Worm (Caenorhabditis elegans) whole organism, L4/young adult: ENCODE measurements around the gene rpl-36.

Experiments
- W03F9.2 ChIP-seq: fragments of 150-350 bp; optimal IDR thresholded peaks from 2 replicates; lab custom pipeline; 2014; ENCODE audit warnings: missing biosample characterization, missing genetic modification characterization
- him-1 ChIP-seq: sonication (generic microtip); optimal IDR thresholded peaks from 2 replicates; lab custom pipeline; 2016; ENCODE audit warnings: missing genotype, missing genetic modification reagents, missing genetic modification characterization, missing compliant biosample characterization

DNA sequence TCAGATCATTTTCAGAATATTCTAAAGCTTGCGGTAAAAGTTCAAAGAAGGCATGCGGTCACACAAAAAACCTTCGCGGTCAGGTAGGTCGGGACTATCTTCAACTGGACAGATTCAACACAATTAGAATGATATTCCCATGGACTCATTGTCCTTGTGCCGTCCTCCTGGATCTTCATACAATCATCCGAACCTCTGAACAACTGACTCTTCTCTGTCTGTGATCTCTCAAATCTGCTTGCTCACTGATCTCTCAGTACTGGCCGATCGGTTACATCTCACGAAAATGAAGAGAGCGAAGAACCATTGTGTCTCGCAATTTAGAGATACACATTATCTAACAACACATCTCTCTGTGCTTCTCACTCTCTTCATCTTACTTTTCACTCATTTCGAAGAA, 35.5 kb downstream of the rpl-36 start:
- TF ChIP-seq him-1 (no peak), W03F9.2 (tag; lab: Kevin White, UChicago) (no peak)
